Fruit fly (Drosophila melanogaster): Measurements from ENCODE around the gene CG5958.

The CG5958 gene

DNA sequence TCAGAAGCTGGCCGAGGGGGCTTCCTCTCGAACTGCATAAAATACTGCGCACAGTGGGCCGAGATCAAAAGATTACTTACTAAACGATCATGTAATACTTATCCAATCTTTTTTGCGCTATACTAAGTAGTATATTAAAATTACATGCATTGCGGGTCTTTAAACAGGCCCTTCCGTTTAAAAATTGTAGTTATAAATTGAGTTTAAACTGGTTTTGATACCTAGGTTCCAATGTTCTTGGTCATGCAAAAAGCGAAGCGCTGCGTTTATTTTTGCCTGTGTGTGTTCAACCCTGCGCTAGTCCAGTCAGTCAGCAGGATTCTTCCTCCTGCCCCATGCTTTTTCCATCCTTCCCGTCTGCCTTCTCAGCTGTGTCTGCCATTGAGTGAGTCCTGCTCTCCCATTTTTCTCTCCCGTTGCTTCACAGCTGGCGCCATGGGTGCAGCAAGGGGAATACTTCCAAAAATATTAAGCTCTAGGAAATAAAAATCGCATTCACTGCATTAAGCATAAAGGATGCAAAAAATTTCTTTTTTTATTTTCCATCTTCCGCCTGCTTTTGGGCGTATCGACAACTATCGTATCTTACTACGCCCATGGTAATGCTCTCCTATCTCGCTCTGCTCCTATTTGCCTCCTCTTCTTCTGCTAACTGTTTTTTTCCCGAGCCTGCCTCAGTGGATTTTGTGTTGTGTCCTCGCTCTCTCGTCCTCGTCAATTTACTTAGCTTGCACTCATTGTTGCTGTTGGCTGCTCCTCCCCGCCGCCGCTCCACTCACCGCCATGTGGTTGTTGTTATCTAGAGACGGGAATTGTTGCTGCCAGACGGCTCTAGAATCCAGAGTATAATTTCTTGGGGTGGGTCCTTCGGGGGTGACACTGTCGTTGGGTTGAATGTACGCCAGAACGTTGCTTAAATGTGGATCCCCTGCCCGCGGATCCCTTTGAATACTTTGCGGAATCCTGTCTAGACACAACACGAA, 12.7 kb downstream of the CG5958 start (continued):
- TF ChIP-seq croc (GFP tag; conservative IDR thresholded peaks at IDR 0.05) (0 out of 3 replicates have a peak, but pooled peaks have one; percentile 17), zf30C (GFP tag; optimal IDR thresholded peaks at IDR 0.05) (no peak), tin (GFP tag; optimal IDR thresholded peaks at IDR 0.05) (peak; percentile 36), Sry-δ (GFP tag; optimal IDR thresholded peaks at IDR 0.05) (peak; percentile 18), cwo (GFP tag; optimal IDR thresholded peaks at IDR 0.05) (peak; percentile 73), pum (GFP tag; optimal IDR thresholded peaks at IDR 0.05) (peak; percentile 2), emc (GFP tag; optimal IDR thresholded peaks at IDR 0.05) (peak; percentile 45), CG34224 (GFP tag; IDR thresholded peaks at IDR 0.05; ENCODE audit: partially characterized antibody) (no peak), Hsf (GFP tag; optimal IDR thresholded peaks at IDR 0.05) (peak; percentile 63), Dbx (GFP tag; IDR thresholded peaks at IDR 0.05) (peak; percentile 88), CG15514 (GFP tag; optimal IDR thresholded peaks at IDR 0.05) (peak; percentile 62), CG18619 (GFP tag; optimal IDR thresholded peaks at IDR 0.05) (peak; percentile 45), Doc3 (GFP tag; IDR thresholded peaks at IDR 0.05; ENCODE audit: partially characterized antibody) (no peak), gfzf (GFP tag; optimal IDR thresholded peaks at IDR 0.05) (no peak), Mrtf (GFP tag; IDR thresholded peaks at IDR 0.05) (peak; percentile 55; the same call in 2 of the 3 replicates), Hmr (GFP tag; optimal IDR thresholded peaks at IDR 0.05) (peak; percentile 91), toy (GFP tag; IDR thresholded peaks at IDR 0.05) (peak; percentile 24; the same call in 1 of the 2 replicates), gsb-n (tag; optimal IDR thresholded peaks at IDR 0.05) (peak; percentile 11), CG11560 (tag; IDR thresholded peaks at IDR 0.05) (peak; percentile 43; the same call in 1 of the 3 replicates), CG18262 (tag; optimal IDR thresholded peaks at IDR 0.05) (peak; percentile 47), ttk (GFP tag; IDR thresholded peaks at IDR 0.05) (peak; percentile 53; the same call in 1 of the 2 replicates), eve (GFP tag; optimal IDR thresholded peaks at IDR 0.05) (peak in 1 of 2 experiments; percentile 7), CG7357 (GFP tag; IDR thresholded peaks at IDR 0.05) (peak; percentile 65; the same call in 2 of the 3 replicates), luna (GFP tag; optimal IDR thresholded peaks at IDR 0.05) (peak; percentile 52), fu2 (GFP tag; optimal IDR thresholded peaks at IDR 0.05) (peak; percentile 65), Meics (GFP tag; optimal IDR thresholded peaks at IDR 0.05) (peak; percentile 83), lola (GFP tag; optimal IDR thresholded peaks at IDR 0.05) (peak in 1 of 3 experiments; percentile 27), pan (optimal IDR thresholded peaks at IDR 0.05) (no peak), pan (GFP tag; optimal IDR thresholded peaks at IDR 0.05 in 1 of 2, IDR thresholded peaks at IDR 0.05 in 1 of 2) (peak in 1 of 2 experiments; percentile 54), CG16863 (GFP tag; optimal IDR thresholded peaks at IDR 0.05) (peak; percentile 28), pho (GFP tag; optimal IDR thresholded peaks at IDR 0.05) (peak; percentile 68), PHDP (tag; optimal IDR thresholded peaks at IDR 0.05) (peak; percentile 73), crol (GFP tag; IDR thresholded peaks at IDR 0.05) (0 out of 2 replicates have a peak, but pooled peaks have one; percentile 36), odd (GFP tag; optimal IDR thresholded peaks at IDR 0.05) (no peak), CoRest (tag; optimal IDR thresholded peaks at IDR 0.05) (peak; percentile 37), Atf6 (GFP tag; IDR thresholded peaks at IDR 0.05) (peak; percentile 61), HHEX (GFP tag; optimal IDR thresholded peaks at IDR 0.05) (peak; percentile 49), CG17328 (GFP tag; IDR thresholded peaks at IDR 0.05) (peak; percentile 59), caup (GFP tag; optimal IDR thresholded peaks at IDR 0.05; ENCODE audit: severe bottlenecking) (peak; percentile 71), slou (GFP tag; optimal IDR thresholded peaks at IDR 0.05) (peak; percentile 61), CG1529 (GFP tag; optimal IDR thresholded peaks at IDR 0.05) (peak; percentile 10), kay (GFP tag; optimal IDR thresholded peaks at IDR 0.05) (no peak), Antp (GFP tag; optimal IDR thresholded peaks at IDR 0.05) (peak; percentile 78), ftz-f1 (GFP tag; optimal IDR thresholded peaks at IDR 0.05) (no peak), nerfin-2 (GFP tag; IDR thresholded peaks at IDR 0.05; ENCODE audit: partially characterized antibody) (no peak), ERR (GFP tag; optimal IDR thresholded peaks at IDR 0.05) (peak; percentile 69), ken (GFP tag; IDR thresholded peaks at IDR 0.05) (peak; percentile 30; the same call in 1 of the 3 replicates)
